Fruit fly (Drosophila melanogaster) S2 (cell line): ENCODE data around the gene aqz.

Source experiments
- CG8478 ChIP-seq: fragments of >200 bp; optimal IDR thresholded peaks from 2 replicates; lab custom pipeline; 2018
- CTCF ChIP-seq, 2 experiments: fragments of >200 bp; optimal IDR thresholded peaks; 2 replicates each; lab custom pipeline; 2018

dm6 chr3R:8809712-8810111, 10.8 kb downstream of the aqz start:
- TF ChIP-seq CG8478 (lab: Kevin White, UChicago) (no peak), CTCF (optimal IDR thresholded peaks at IDR 0.05; lab: Kevin White, UChicago) (no peak)
